Worm (Caenorhabditis elegans) whole organism, midembryonic: Measurements from ENCODE around the gene pitp-1.

Experiments used
- cog-1 ChIP-seq: sonication (generic microtip); optimal IDR thresholded peaks from 2 replicates; lab custom pipeline; 2016; ENCODE audit warnings: missing genetic modification characterization, missing compliant biosample characterization
- flt-1 ChIP-seq: fragments of 200-800 bp; sonication (Bioruptor generic); IDR thresholded peaks from 2 replicates; pipeline ENCODE4 v1.3.6; 2022; ENCODE audit warnings: missing genetic modification characterization, missing compliant biosample characterization
- klf-2 ChIP-seq: fragments of 200-800 bp; sonication (Bioruptor generic); conservative IDR thresholded peaks from 2 replicates; pipeline ENCODE4 v1.3.6; 2022; ENCODE audit warnings: missing genetic modification reagents, missing genetic modification characterization, missing compliant biosample characterization
- ref-1 ChIP-seq: fragments of 200-800 bp; sonication (Bioruptor generic); conservative IDR thresholded peaks from 2 replicates; pipeline ENCODE4 v1.3.6; 2022; ENCODE audit warnings: missing genetic modification reagents, missing genetic modification characterization, missing compliant biosample characterization
- tab-1 ChIP-seq: fragments of 200-800 bp; sonication (Bioruptor generic); IDR thresholded peaks from 2 replicates; pipeline ENCODE4 v1.3.6; 2022; ENCODE audit warnings: missing genetic modification characterization, missing compliant biosample characterization
- ztf-23 ChIP-seq: fragments of 200-800 bp; sonication (Bioruptor generic); IDR thresholded peaks from 2 replicates; pipeline ENCODE4 v1.3.6; 2022; ENCODE audit warnings: missing genetic modification reagents, missing genetic modification characterization, missing compliant biosample characterization
- ztf-29 ChIP-seq: fragments of 200-800 bp; sonication (Bioruptor generic); IDR thresholded peaks from 2 replicates; pipeline ENCODE4 v1.3.6; 2022; ENCODE audit warnings: missing genetic modification reagents, missing genetic modification characterization, missing compliant biosample characterization

DNA sequence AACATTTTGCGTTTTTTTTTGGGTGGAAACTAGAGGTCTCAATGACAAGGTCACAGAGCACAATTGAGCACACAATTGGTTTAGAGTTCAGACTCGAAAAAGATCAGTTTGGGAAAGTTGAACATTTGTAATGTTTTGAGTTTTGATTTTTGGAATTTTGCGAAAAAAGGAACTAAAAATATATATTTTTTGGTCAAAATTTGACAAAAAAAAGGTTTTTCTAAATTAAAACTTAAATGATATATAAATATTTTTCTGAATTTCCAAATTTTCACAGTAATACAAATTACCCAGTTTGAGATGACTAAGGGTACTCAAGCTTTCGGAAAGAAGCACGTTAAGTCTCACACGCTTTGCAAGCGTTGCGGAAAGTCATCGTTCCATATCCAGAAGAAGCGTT is 1.3 kb downstream of the pitp-1 start, which contains the start of gene rpl-37:
- no peak for TF ChIP-seq flt-1 (GFP tag; lab: Robert Waterston, UW)
- no peak for TF ChIP-seq tab-1 (GFP tag; lab: Robert Waterston, UW)
- TF ChIP-seq ztf-23: no peak
- TF ChIP-seq ztf-29 (GFP tag; lab: Robert Waterston, UW): no peak
- TF ChIP-seq ref-1 (GFP tag; lab: Robert Waterston, UW): no peak
- no peak for TF ChIP-seq cog-1 (tag; lab: Kevin White, UChicago)
- no peak for TF ChIP-seq klf-2 (GFP tag; lab: Robert Waterston, UW)
